Worm (Caenorhabditis elegans): ENCODE results near the gene ZK673.2.

ce11 chrII:10443898-10444297 lies 4.2 kb upstream of the ZK673.2 start:
- TF ChIP-seq ama-1 (optimal IDR thresholded peaks at IDR 0.05) (no peak), flt-1 (GFP tag; IDR thresholded peaks at IDR 0.05) (no peak), tbx-11 (GFP tag; IDR thresholded peaks at IDR 0.05) (no peak), F13C5.2 (tag; optimal IDR thresholded peaks at IDR 0.05) (no peak), sea-1 (GFP tag; conservative IDR thresholded peaks at IDR 0.05) (no peak), B0310.2 (tag; optimal IDR thresholded peaks at IDR 0.05) (no peak), aly-1 (tag; optimal IDR thresholded peaks at IDR 0.05) (no peak), hmg-4 (GFP tag; optimal IDR thresholded peaks at IDR 0.05) (no peak), tbx-37 (GFP tag; conservative IDR thresholded peaks at IDR 0.05) (no peak), pes-1 (GFP tag; IDR thresholded peaks at IDR 0.05) (no peak), tra-4 (tag; optimal IDR thresholded peaks at IDR 0.05) (no peak), ceh-13 (GFP tag; optimal IDR thresholded peaks at IDR 0.05) (no peak), hmbx-1 (tag; optimal IDR thresholded peaks at IDR 0.05) (no peak)
